Fruit fly (Drosophila melanogaster): ENCODE results near the gene bon.

The bon gene

dm6 chr3R:20633984-20634446 lies 41.1 kb downstream of the bon start (continued):
- TF ChIP-seq CG3032 (tag; optimal IDR thresholded peaks at IDR 0.05) (peak; percentile 54), fd85E (GFP tag; optimal IDR thresholded peaks at IDR 0.05) (peak; percentile 37), lz (GFP tag; optimal IDR thresholded peaks at IDR 0.05) (peak; percentile 81), Met (GFP tag; optimal IDR thresholded peaks at IDR 0.05) (no peak), CG8319 (GFP tag; optimal IDR thresholded peaks at IDR 0.05) (no peak), CG31627 (GFP tag; optimal IDR thresholded peaks at IDR 0.05) (peak; percentile 77), CG6163 (GFP tag; IDR thresholded peaks at IDR 0.05) (peak; percentile 74; the same call in 2 of the 3 replicates), net (GFP tag; optimal IDR thresholded peaks at IDR 0.05) (no peak), Lpt (GFP tag; optimal IDR thresholded peaks at IDR 0.05) (no peak), Gug (GFP tag; IDR thresholded peaks at IDR 0.05) (peak; percentile 49), dsx (GFP tag; optimal IDR thresholded peaks at IDR 0.05; ENCODE audit: poor library complexity, severe bottlenecking) (no peak), eg (GFP tag; IDR thresholded peaks at IDR 0.05) (no peak; the same call in 1 of the 3 replicates), Hr4 (GFP tag; optimal IDR thresholded peaks at IDR 0.05) (peak; percentile 80), CG10631 (GFP tag; optimal IDR thresholded peaks at IDR 0.05) (no peak), topi (GFP tag; optimal IDR thresholded peaks at IDR 0.05) (no peak), Ets21C (GFP tag; optimal IDR thresholded peaks at IDR 0.05) (peak; percentile 68), CG15336 (GFP tag; IDR thresholded peaks at IDR 0.05) (peak; percentile 79; the same call in 1 of the 2 replicates), Sox14 (GFP tag; optimal IDR thresholded peaks at IDR 0.05) (peak; percentile 90), CG6854 (GFP tag; optimal IDR thresholded peaks at IDR 0.05) (no peak), fkh (GFP tag; optimal IDR thresholded peaks at IDR 0.05) (no peak), CG11902 (GFP tag; optimal IDR thresholded peaks at IDR 0.05) (peak; percentile 54), Ets96B (tag; optimal IDR thresholded peaks at IDR 0.05) (no peak), CG3919 (GFP tag; optimal IDR thresholded peaks at IDR 0.05) (no peak), svp (GFP tag) (peak; percentile 97)

- TF ChIP-seq CG6276 (GFP tag; optimal IDR thresholded peaks at IDR 0.05): no peak
- no peak for TF ChIP-seq Met (GFP tag; optimal IDR thresholded peaks at IDR 0.05)
- no peak for TF ChIP-seq Hr39 (GFP tag; optimal IDR thresholded peaks at IDR 0.05)
- peak; percentile 14 for TF ChIP-seq CG11762 (GFP tag; optimal IDR thresholded peaks at IDR 0.05; ENCODE audit: insufficient read depth)
- TF ChIP-seq topi (GFP tag; optimal IDR thresholded peaks at IDR 0.05): peak; percentile 18
- no peak for TF ChIP-seq Lpt (GFP tag; optimal IDR thresholded peaks at IDR 0.05)
- no peak for TF ChIP-seq achi (GFP tag; optimal IDR thresholded peaks at IDR 0.05)
- no peak for TF ChIP-seq Sox15 (GFP tag; optimal IDR thresholded peaks at IDR 0.05)
- TF ChIP-seq Blimp-1 (GFP tag; optimal IDR thresholded peaks at IDR 0.05): no peak
- TF ChIP-seq Ets96B (tag; optimal IDR thresholded peaks at IDR 0.05): no peak
- peak; percentile 20 for TF ChIP-seq fd85E (GFP tag; optimal IDR thresholded peaks at IDR 0.05)
- peak; percentile 50 for TF ChIP-seq Eip78C (GFP tag)
- TF ChIP-seq CG16779 (tag; optimal IDR thresholded peaks at IDR 0.05): no peak
- TF ChIP-seq Eip75B (GFP tag; optimal IDR thresholded peaks at IDR 0.05): no peak
- TF ChIP-seq salr (GFP tag; optimal IDR thresholded peaks at IDR 0.05): peak in 1 of 2 experiments; percentile 40
- no peak for TF ChIP-seq CG10669 (GFP tag; optimal IDR thresholded peaks at IDR 0.05)
- TF ChIP-seq CG6854 (GFP tag; optimal IDR thresholded peaks at IDR 0.05): no peak
- no peak for TF ChIP-seq lz (GFP tag; optimal IDR thresholded peaks at IDR 0.05)
- peak; percentile 48; the same call in 2 of the 3 replicates for TF ChIP-seq CG6163 (GFP tag; IDR thresholded peaks at IDR 0.05)
- no peak for TF ChIP-seq CG34406 (GFP tag; optimal IDR thresholded peaks at IDR 0.05)
- TF ChIP-seq vri (GFP tag; optimal IDR thresholded peaks at IDR 0.05): no peak
- no peak for TF ChIP-seq Hr38 (GFP tag; optimal IDR thresholded peaks at IDR 0.05)
- no peak for TF ChIP-seq CG3919 (GFP tag; optimal IDR thresholded peaks at IDR 0.05)
- no peak for TF ChIP-seq CG11294 (GFP tag; IDR thresholded peaks at IDR 0.05)
- no peak for TF ChIP-seq CG31627 (GFP tag; optimal IDR thresholded peaks at IDR 0.05)
- no peak for TF ChIP-seq CG15336 (GFP tag; IDR thresholded peaks at IDR 0.05)
Observed at dm6 chr3R:20634674-20635594, 42.0 kb downstream of the bon start, which contains the start of the genes Pi3K92E and Lrrk. Pi3K92E (minus strand) TSS chr3R:20634732. Lrrk (plus strand) TSS chr3R:20635480.

All from whole organism, prepupa.